Fruit fly (Drosophila melanogaster) whole organism, prepupa: ENCODE data around the gene CG34316.
A peak's percentile ranks its signal among the peaks of the same experiment; 100 is the strongest.

Source experiments
- Blimp-1 ChIP-seq: fragments of 200-800 bp; sonication (Bioruptor generic); optimal IDR thresholded peaks from 3 replicates; lab custom pipeline; 2017; ENCODE audit warnings: missing biosample characterization, missing genetic modification characterization, mild to moderate bottlenecking, moderate library complexity, missing genetic modification reagents
- CG10631 ChIP-seq: fragments of 200-800 bp; sonication (Bioruptor generic); optimal IDR thresholded peaks from 2 replicates; lab custom pipeline; 2016; ENCODE audit warnings: missing biosample characterization, missing genetic modification characterization
- CG10669 ChIP-seq: fragments of 200-800 bp; sonication (Bioruptor generic); optimal IDR thresholded peaks from 3 replicates; lab custom pipeline; 2018; ENCODE audit warnings: missing biosample characterization, mild to moderate bottlenecking, missing genetic modification characterization, moderate library complexity
- CG11294 ChIP-seq: fragments of 200-800 bp; sonication (Bioruptor generic); IDR thresholded peaks from 2 replicates; pipeline ENCODE4 v1.3.6; 2022; ENCODE audit warnings: missing biosample characterization, missing genetic modification characterization
- CG11902 ChIP-seq: fragments of 200-800 bp; sonication (Bioruptor generic); optimal IDR thresholded peaks from 3 replicates; lab custom pipeline; 2016; ENCODE audit warnings: missing biosample characterization, missing genetic modification characterization
- CG15336 ChIP-seq: fragments of 200-800 bp; sonication (Bioruptor generic); IDR thresholded peaks from 2 replicates; pipeline ENCODE4 v1.3.6; 2022; ENCODE audit warnings: missing biosample characterization, missing genetic modification characterization
- CG16779 ChIP-seq: fragments of 200-800 bp; sonication (Bioruptor generic); optimal IDR thresholded peaks from 3 replicates; lab custom pipeline; 2017; ENCODE audit warnings: missing biosample characterization, mild to moderate bottlenecking, missing genetic modification characterization
- CG3032 ChIP-seq: fragments of 200-800 bp; optimal IDR thresholded peaks from 2 replicates; lab custom pipeline; 2019; ENCODE audit warnings: missing biosample characterization, mild to moderate bottlenecking, missing genetic modification characterization, moderate library complexity
- CG31627 ChIP-seq: fragments of 200-800 bp; sonication (Bioruptor generic); optimal IDR thresholded peaks from 3 replicates; lab custom pipeline; 2016; ENCODE audit warnings: missing biosample characterization, missing genetic modification characterization
- CG32006 ChIP-seq: fragments of 200-800 bp; sonication (Bioruptor generic); optimal IDR thresholded peaks from 3 replicates; lab custom pipeline; 2017; ENCODE audit warnings: missing biosample characterization, mild to moderate bottlenecking, missing genetic modification characterization
- CG3919 ChIP-seq: fragments of 200-800 bp; sonication (Bioruptor generic); optimal IDR thresholded peaks from 3 replicates; lab custom pipeline; 2016; ENCODE audit warnings: missing biosample characterization, missing genetic modification characterization
- CG4318 ChIP-seq: fragments of 200-800 bp; sonication (Bioruptor generic); optimal IDR thresholded peaks from 3 replicates; lab custom pipeline; 2017; ENCODE audit warnings: missing biosample characterization, mild to moderate bottlenecking, missing genetic modification characterization
- CG6163 ChIP-seq: fragments of 200-800 bp; sonication (Bioruptor generic); IDR thresholded peaks from 3 replicates; pipeline ENCODE4 v1.3.6; 2022; ENCODE audit warnings: missing biosample characterization, missing genetic modification characterization
- CG6792 ChIP-seq: fragments of 200-800 bp; sonication (Bioruptor generic); optimal IDR thresholded peaks from 3 replicates; lab custom pipeline; 2016; ENCODE audit warnings: missing biosample characterization, missing genetic modification characterization
- CG6854 ChIP-seq: fragments of 200-800 bp; sonication (Bioruptor generic); optimal IDR thresholded peaks from 2 replicates; lab custom pipeline; 2017; ENCODE audit warnings: missing biosample characterization, mild to moderate bottlenecking, missing genetic modification characterization
- CG7368 ChIP-seq: fragments of 200-800 bp; sonication (Bioruptor generic); optimal IDR thresholded peaks from 3 replicates; lab custom pipeline; 2016; ENCODE audit warnings: missing biosample characterization, missing genetic modification characterization
- CG8119 ChIP-seq: fragments of 200-800 bp; sonication (Bioruptor generic); IDR thresholded peaks from 3 replicates; pipeline ENCODE4 v1.3.6; 2022; ENCODE audit warnings: missing biosample characterization, missing genetic modification characterization
- CG9139 ChIP-seq: fragments of 200-800 bp; sonication (Bioruptor generic); optimal IDR thresholded peaks from 3 replicates; lab custom pipeline; 2017; ENCODE audit warnings: missing biosample characterization, mild to moderate bottlenecking, missing genetic modification characterization
- Eip75B ChIP-seq: fragments of 200-800 bp; sonication (Bioruptor generic); optimal IDR thresholded peaks from 3 replicates; lab custom pipeline; 2016; ENCODE audit warnings: missing biosample characterization, missing genetic modification characterization
- Eip78C ChIP-seq: fragments of 200-800 bp; sonication (Bioruptor generic); peaks from one replicate; lab custom pipeline; 2016; ENCODE audit warnings: missing biosample characterization, missing genetic modification characterization
- Eip93F ChIP-seq: fragments of 200-800 bp; sonication (Bioruptor generic); optimal IDR thresholded peaks from 2 replicates; lab custom pipeline; 2016; ENCODE audit warnings: missing biosample characterization, mild to moderate bottlenecking, missing genetic modification characterization
- Ets21C ChIP-seq: fragments of 200-800 bp; sonication (Bioruptor generic); optimal IDR thresholded peaks from 3 replicates; lab custom pipeline; 2016; ENCODE audit warnings: missing biosample characterization, missing genetic modification characterization
- Ets96B ChIP-seq: fragments of 200-800 bp; optimal IDR thresholded peaks from 2 replicates; lab custom pipeline; 2019; ENCODE audit warnings: missing biosample characterization, mild to moderate bottlenecking, missing genetic modification characterization, moderate library complexity
- Gug ChIP-seq: fragments of 200-800 bp; sonication (Bioruptor generic); IDR thresholded peaks from 2 replicates; pipeline ENCODE4 v1.3.6; 2022; ENCODE audit warnings: missing biosample characterization, missing genetic modification characterization
- Hr38 ChIP-seq: sonication (Bioruptor generic); optimal IDR thresholded peaks from 2 replicates; lab custom pipeline; 2016; ENCODE audit warnings: missing biosample characterization, missing genetic modification characterization
- Hr39 ChIP-seq: fragments of 200-800 bp; sonication (Bioruptor generic); optimal IDR thresholded peaks from 2 replicates; lab custom pipeline; 2016; ENCODE audit warnings: missing biosample characterization, missing genetic modification characterization
- Lpt ChIP-seq: fragments of 200-800 bp; sonication (Bioruptor generic); optimal IDR thresholded peaks from 3 replicates; lab custom pipeline; 2016; ENCODE audit warnings: missing biosample characterization, missing genetic modification characterization
- Met ChIP-seq: fragments of 200-800 bp; sonication (Bioruptor generic); optimal IDR thresholded peaks from 3 replicates; lab custom pipeline; 2016; ENCODE audit warnings: missing biosample characterization, missing genetic modification characterization
- OdsH ChIP-seq: fragments of 200-800 bp; sonication (Bioruptor generic); optimal IDR thresholded peaks from 3 replicates; lab custom pipeline; 2016; ENCODE audit warnings: missing biosample characterization, missing genetic modification characterization
- Smox ChIP-seq: fragments of 200-800 bp; sonication (Bioruptor generic); optimal IDR thresholded peaks from 3 replicates; lab custom pipeline; 2016; ENCODE audit warnings: missing biosample characterization, missing genetic modification characterization
- Sox102F ChIP-seq: fragments of 200-800 bp; sonication (Bioruptor generic); optimal IDR thresholded peaks from 2 replicates; lab custom pipeline; 2016; ENCODE audit warnings: missing biosample characterization, mild to moderate bottlenecking, missing genetic modification characterization
- Sox14 ChIP-seq: fragments of 200-800 bp; sonication (Bioruptor generic); optimal IDR thresholded peaks from 3 replicates; lab custom pipeline; 2016; ENCODE audit warnings: missing biosample characterization, missing genetic modification characterization
- Sox15 ChIP-seq: fragments of 200-800 bp; sonication (Bioruptor generic); optimal IDR thresholded peaks from 3 replicates; lab custom pipeline; 2016; ENCODE audit warnings: missing biosample characterization, missing genetic modification characterization
- achi ChIP-seq: fragments of 200-800 bp; sonication (Bioruptor generic); optimal IDR thresholded peaks from 3 replicates; lab custom pipeline; 2016; ENCODE audit warnings: missing biosample characterization, missing genetic modification characterization
- cyc ChIP-seq: fragments of 200-800 bp; sonication (Bioruptor generic); optimal IDR thresholded peaks from 3 replicates; lab custom pipeline; 2016; ENCODE audit warnings: missing biosample characterization, missing genetic modification characterization
- dac ChIP-seq: fragments of 200-800 bp; sonication (Bioruptor generic); optimal IDR thresholded peaks from 2 replicates; lab custom pipeline; 2017; ENCODE audit warnings: missing biosample characterization, mild to moderate bottlenecking, missing genetic modification characterization
- dsx ChIP-seq: fragments of 200-800 bp; optimal IDR thresholded peaks from 3 replicates; lab custom pipeline; 2019; ENCODE audit warnings: missing biosample characterization, mild to moderate bottlenecking, missing genetic modification characterization, moderate library complexity; ENCODE audit not compliant: poor library complexity, severe bottlenecking
- eg ChIP-seq: fragments of 200-800 bp; sonication (Bioruptor generic); IDR thresholded peaks from 3 replicates; pipeline ENCODE4 v1.3.6; 2022; ENCODE audit warnings: missing biosample characterization, missing genetic modification characterization
- esn ChIP-seq: fragments of 200-800 bp; sonication (Bioruptor generic); optimal IDR thresholded peaks from 2 replicates; lab custom pipeline; 2016; ENCODE audit warnings: missing biosample characterization, mild to moderate bottlenecking, missing genetic modification characterization, moderate library complexity
- fd59A ChIP-seq: fragments of 200-800 bp; sonication (Bioruptor generic); optimal IDR thresholded peaks from 2 replicates; lab custom pipeline; 2017; ENCODE audit warnings: missing biosample characterization, mild to moderate bottlenecking, missing genetic modification characterization, missing genetic modification reagents
- fd85E ChIP-seq: fragments of 200-800 bp; sonication (Bioruptor generic); optimal IDR thresholded peaks from 3 replicates; lab custom pipeline; 2016; ENCODE audit warnings: missing biosample characterization, missing genetic modification characterization
- lz ChIP-seq: fragments of 200-800 bp; sonication (Bioruptor generic); optimal IDR thresholded peaks from 3 replicates; lab custom pipeline; 2016; ENCODE audit warnings: missing biosample characterization, missing genetic modification characterization
- salr ChIP-seq, 2 experiments: fragments of 200-800 bp; sonication (Bioruptor generic); optimal IDR thresholded peaks; 3 replicates each; lab custom pipeline; 2016 to 2018; ENCODE audit warnings: missing biosample characterization in 2 of 2, missing genetic modification characterization in 2 of 2, mild to moderate bottlenecking in 1 of 2
- ss ChIP-seq, 2 experiments: fragments of 200-800 bp; sonication (Bioruptor generic); optimal IDR thresholded peaks; 2 replicates in 1 of 2; 3 replicates in 1 of 2; lab custom pipeline; 2017 to 2018; ENCODE audit warnings: mild to moderate bottlenecking in 2 of 2, missing biosample characterization in 2 of 2, missing genetic modification characterization in 2 of 2, moderate library complexity in 1 of 2
- svp ChIP-seq: fragments of 200-800 bp; sonication (Bioruptor generic); peaks from one replicate; lab custom pipeline; 2016; ENCODE audit warnings: missing biosample characterization, missing genetic modification characterization
- topi ChIP-seq: fragments of 200-800 bp; sonication (Bioruptor generic); optimal IDR thresholded peaks from 3 replicates; lab custom pipeline; 2016; ENCODE audit warnings: missing biosample characterization, missing genetic modification characterization

CG34316 gene

dm6 chr3R:15218824-15219576 is 11.4 kb upstream of the CG34316 start, which contains the start of the genes SIDL and CG12241:
Gene SIDL, minus strand, starts transcription at chr3R:15218874.
Gene CG12241, plus strand, starts transcription at chr3R:15219256.
- peak; percentile 97 for TF ChIP-seq Gug
- peak; percentile 94 for TF ChIP-seq Ets96B (tag; lab: Kevin White, UChicago)
- no peak for TF ChIP-seq svp (GFP tag; lab: Kevin White, UChicago)
- TF ChIP-seq Lpt (GFP tag; lab: Kevin White, UChicago), result peak; percentile 86
- TF ChIP-seq CG10669 (GFP tag; lab: Kevin White, UChicago), result no peak
- peak; percentile 99 for TF ChIP-seq Eip78C (GFP tag; lab: Kevin White, UChicago)
- no peak for TF ChIP-seq CG16779 (tag; lab: Kevin White, UChicago)
- peak; percentile 94 for TF ChIP-seq CG11902 (GFP tag; lab: Kevin White, UChicago)
- TF ChIP-seq Met (GFP tag; lab: Kevin White, UChicago), result no peak
- no peak for TF ChIP-seq Hr38 (GFP tag; lab: Kevin White, UChicago)
- TF ChIP-seq Sox102F (GFP tag; lab: Kevin White, UChicago), result no peak
- TF ChIP-seq fd85E (GFP tag; lab: Kevin White, UChicago), result peak; percentile 68
- TF ChIP-seq CG11294 (GFP tag; lab: Robert Waterston, UW), result peak; percentile 97
- TF ChIP-seq achi, result no peak
- peak; percentile 89 for TF ChIP-seq CG10631 (GFP tag; lab: Kevin White, UChicago)
- TF ChIP-seq OdsH (GFP tag; lab: Kevin White, UChicago), result no peak
- TF ChIP-seq Sox15 (GFP tag; lab: Kevin White, UChicago), result peak; percentile 39
- TF ChIP-seq Ets21C (GFP tag; lab: Kevin White, UChicago), result no peak
- peak; percentile 86 for TF ChIP-seq CG7368 (GFP tag; lab: Kevin White, UChicago)
- peak; percentile 87 for TF ChIP-seq Eip93F (GFP tag; lab: Kevin White, UChicago)
- TF ChIP-seq topi (GFP tag; lab: Kevin White, UChicago), result peak; percentile 96
- peak; percentile 96 for TF ChIP-seq cyc
- no peak for TF ChIP-seq fd59A (GFP tag; lab: Kevin White, UChicago)
- TF ChIP-seq lz, result peak; percentile 92
- peak; percentile 99 for TF ChIP-seq eg (GFP tag; lab: Robert Waterston, UW)
- TF ChIP-seq Blimp-1 (GFP tag; lab: Kevin White, UChicago), result peak; percentile 85
- peak; percentile 78 for TF ChIP-seq Sox14 (GFP tag; lab: Kevin White, UChicago)
- peak; percentile 41; the same call in 1 of the 2 replicates for TF ChIP-seq CG15336 (GFP tag; lab: Robert Waterston, UW)
- peak; percentile 96 for TF ChIP-seq CG3032 (tag; lab: Kevin White, UChicago)
- no peak for TF ChIP-seq salr (GFP tag; optimal IDR thresholded peaks at IDR 0.05; lab: Kevin White, UChicago)
- TF ChIP-seq CG32006 (GFP tag; lab: Kevin White, UChicago), result no peak
- TF ChIP-seq CG9139 (GFP tag; lab: Kevin White, UChicago), result no peak
- TF ChIP-seq Eip75B (GFP tag; lab: Kevin White, UChicago), result no peak
- peak; percentile 83 for TF ChIP-seq CG6792 (GFP tag; lab: Kevin White, UChicago)
- TF ChIP-seq CG6163 (GFP tag; lab: Robert Waterston, UW), result peak; percentile 99
- TF ChIP-seq Hr39, result no peak
- TF ChIP-seq CG3919, result peak; percentile 96
- no peak for TF ChIP-seq ss (GFP tag; optimal IDR thresholded peaks at IDR 0.05; lab: Kevin White, UChicago)
- TF ChIP-seq CG8119 (GFP tag; lab: Robert Waterston, UW), result no peak
- peak; percentile 61 for TF ChIP-seq CG6854
- TF ChIP-seq dac (GFP tag; lab: Kevin White, UChicago), result peak; percentile 75
- peak; percentile 88 for TF ChIP-seq esn (GFP tag; lab: Kevin White, UChicago)
- no peak for TF ChIP-seq Smox
- TF ChIP-seq CG4318 (GFP tag; lab: Kevin White, UChicago), result no peak
- peak; percentile 69 for TF ChIP-seq CG31627 (GFP tag; lab: Kevin White, UChicago)
- peak; percentile 88 for TF ChIP-seq dsx
